Worm (Caenorhabditis elegans) whole organism, L4 larva: ENCODE measurements around the gene moc-6.
"Not testable (repeated sequence)": the region's sequence is repeated elsewhere in the genome, so short reads cannot be mapped to it uniquely, and the experiment has no call there.

ENCODE experiments used
- F26F4.8 ChIP-seq: fragments of 200-800 bp; sonication (Bioruptor generic); conservative IDR thresholded peaks from 2 replicates; pipeline ENCODE4 v1.3.6; 2022; ENCODE audit warnings: missing genetic modification characterization, missing compliant biosample characterization
- F44E2.7 ChIP-seq: fragments of 200-800 bp; sonication (Bioruptor generic); IDR thresholded peaks from 2 replicates; pipeline ENCODE4 v2.1.2; 2022; ENCODE audit warnings: missing genetic modification characterization, missing compliant biosample characterization
- T20F7.1 ChIP-seq: fragments of 200-800 bp; sonication (Bioruptor generic); optimal IDR thresholded peaks from 2 replicates; lab custom pipeline; 2018; ENCODE audit warnings: mild to moderate bottlenecking, missing genetic modification characterization, missing compliant biosample characterization
- Y48G9A.11 ChIP-seq: fragments of 200-800 bp; sonication (Bioruptor generic); IDR thresholded peaks from 2 replicates; pipeline ENCODE4 v1.3.6; 2022; ENCODE audit warnings: missing genetic modification reagents, missing genetic modification characterization, missing compliant biosample characterization
- ZK337.2 ChIP-seq: fragments of 200-800 bp; sonication (Bioruptor generic); IDR thresholded peaks from 2 replicates; pipeline ENCODE4 v1.3.6; 2022; ENCODE audit warnings: missing genetic modification reagents, missing genetic modification characterization, missing compliant biosample characterization
- aha-1 ChIP-seq: fragments of 150-350 bp; peaks from one replicate; lab custom pipeline; 2014; ENCODE audit warnings: missing biosample characterization, missing genetic modification characterization
- daf-12 ChIP-seq: fragments of 150-350 bp; optimal IDR thresholded peaks from 2 replicates; lab custom pipeline; 2014; ENCODE audit warnings: missing biosample characterization, missing genetic modification reagents, missing genetic modification characterization
- daf-16 ChIP-seq, 3 experiments: sonication (generic microtip); optimal IDR thresholded peaks; 2 replicates each; lab custom pipeline; 2016 to 2017; ENCODE audit warnings: missing genetic modification characterization in 3 of 3, missing genetic modification reagents in 3 of 3, mild to moderate bottlenecking in 2 of 3, missing compliant biosample characterization in 2 of 3, missing biosample characterization in 1 of 3, moderate library complexity in 1 of 3
- dmd-6 ChIP-seq: fragments of 200-800 bp; sonication (Bioruptor generic); IDR thresholded peaks from 2 replicates; pipeline ENCODE4 v1.3.6; 2022; ENCODE audit warnings: missing genetic modification reagents, missing genetic modification characterization, missing compliant biosample characterization
- dmd-8 ChIP-seq: fragments of 200-800 bp; sonication (Bioruptor generic); IDR thresholded peaks from 2 replicates; pipeline ENCODE4 v1.3.6; 2022; ENCODE audit warnings: missing genetic modification characterization, missing compliant biosample characterization
- dmd-9 ChIP-seq: fragments of 200-800 bp; sonication (Bioruptor generic); IDR thresholded peaks from 2 replicates; pipeline ENCODE4 v1.3.6; 2022; ENCODE audit warnings: missing genetic modification reagents, missing genetic modification characterization, missing compliant biosample characterization
- duxl-1 ChIP-seq: sonication (generic microtip); optimal IDR thresholded peaks from 2 replicates; lab custom pipeline; 2016; ENCODE audit warnings: mild to moderate bottlenecking, missing genetic modification characterization, moderate library complexity, missing compliant biosample characterization; ENCODE audit not compliant: poor library complexity
- dve-1 ChIP-seq: sonication (generic microtip); optimal IDR thresholded peaks from 2 replicates; lab custom pipeline; 2017; ENCODE audit warnings: antibody characterized with exemption, mild to moderate bottlenecking, missing genetic modification characterization, missing compliant biosample characterization; ENCODE audit not compliant: insufficient read depth
- jun-1 ChIP-seq: fragments of 150-350 bp; optimal IDR thresholded peaks from 2 replicates; lab custom pipeline; 2014; ENCODE audit warnings: missing biosample characterization, missing genetic modification reagents, missing genetic modification characterization
- lim-7 ChIP-seq: fragments of 200-800 bp; sonication (Bioruptor generic); IDR thresholded peaks from 2 replicates; pipeline ENCODE4 v1.3.6; 2022; ENCODE audit warnings: missing genetic modification characterization, missing compliant biosample characterization
- lin-29 ChIP-seq: fragments of 200-800 bp; sonication (Bioruptor generic); IDR thresholded peaks from 2 replicates; pipeline ENCODE4 v1.3.6; 2022; ENCODE audit warnings: missing genetic modification reagents, missing genetic modification characterization, missing compliant biosample characterization
- lin-38 ChIP-seq: fragments of 200-800 bp; sonication (Bioruptor generic); IDR thresholded peaks from 2 replicates; pipeline ENCODE4 v1.3.6; 2022; ENCODE audit warnings: missing genetic modification reagents, missing genetic modification characterization, missing compliant biosample characterization
- lir-3 ChIP-seq: sonication (generic microtip); optimal IDR thresholded peaks from 2 replicates; lab custom pipeline; 2016; ENCODE audit warnings: mild to moderate bottlenecking, missing genetic modification characterization, missing compliant biosample characterization
- lsy-2 ChIP-seq, 2 experiments: fragments of 150-350 bp in 1 of 2; sonication (generic microtip) in 1 of 2; optimal IDR thresholded peaks; 2 replicates each; lab custom pipeline; 2014 to 2017; ENCODE audit warnings: missing biosample characterization in 2 of 2, missing genetic modification characterization in 2 of 2
- madf-5 ChIP-seq, 2 experiments: fragments of 200-800 bp; sonication (Bioruptor generic); IDR thresholded peaks; 2 replicates each; pipeline ENCODE4 v1.3.6; 2022; ENCODE audit warnings: missing compliant biosample characterization in 2 of 2, missing genetic modification characterization in 2 of 2
- madf-9 ChIP-seq: fragments of 200-800 bp; sonication (Bioruptor generic); conservative IDR thresholded peaks from 2 replicates; pipeline ENCODE4 v1.3.6; 2022; ENCODE audit warnings: missing genetic modification reagents, missing genetic modification characterization, missing compliant biosample characterization
- mdt-29 ChIP-seq: fragments of 200-800 bp; sonication (Bioruptor generic); IDR thresholded peaks from 2 replicates; pipeline ENCODE4 v1.3.6; 2022; ENCODE audit warnings: missing genetic modification reagents, missing genetic modification characterization, missing compliant biosample characterization
- mes-2 ChIP-seq: sonication (generic microtip); optimal IDR thresholded peaks from 2 replicates; lab custom pipeline; 2016; ENCODE audit warnings: missing genotype, mild to moderate bottlenecking, missing genetic modification characterization, missing compliant biosample characterization; ENCODE audit not compliant: poor library complexity, severe bottlenecking
- mxl-2 ChIP-seq: fragments of 200-800 bp; sonication (Bioruptor generic); conservative IDR thresholded peaks from 2 replicates; pipeline ENCODE4 v1.3.6; 2022; ENCODE audit warnings: missing genetic modification reagents, missing genetic modification characterization, missing compliant biosample characterization
- mxl-3 ChIP-seq: fragments of 200-800 bp; sonication (Bioruptor generic); optimal IDR thresholded peaks from 2 replicates; lab custom pipeline; 2018; ENCODE audit warnings: mild to moderate bottlenecking, missing genetic modification characterization, missing compliant biosample characterization
- nhr-102 ChIP-seq: sonication (generic microtip); optimal IDR thresholded peaks from 2 replicates; lab custom pipeline; 2016; ENCODE audit warnings: mild to moderate bottlenecking, missing genetic modification characterization, moderate library complexity, missing compliant biosample characterization
- nhr-237 ChIP-seq: sonication (generic microtip); optimal IDR thresholded peaks from 2 replicates; lab custom pipeline; 2017; ENCODE audit warnings: missing biosample characterization, missing genetic modification characterization
- nhr-41 ChIP-seq: fragments of 200-800 bp; sonication (Bioruptor generic); IDR thresholded peaks from 2 replicates; pipeline ENCODE4 v1.3.6; 2022; ENCODE audit warnings: missing genetic modification reagents, missing genetic modification characterization, missing compliant biosample characterization
- nhr-48 ChIP-seq: sonication (generic microtip); optimal IDR thresholded peaks from 2 replicates; lab custom pipeline; 2016; ENCODE audit warnings: mild to moderate bottlenecking, missing genetic modification characterization, missing compliant biosample characterization
- nhr-77 ChIP-seq: fragments of 150-350 bp; optimal IDR thresholded peaks from 2 replicates; lab custom pipeline; 2014; ENCODE audit warnings: missing biosample characterization, missing genetic modification characterization
- php-3 ChIP-seq: fragments of 200-800 bp; sonication (Bioruptor generic); IDR thresholded peaks from 2 replicates; pipeline ENCODE4 v1.3.6; 2022; ENCODE audit warnings: missing genetic modification reagents, missing genetic modification characterization, missing compliant biosample characterization
- rbr-2 ChIP-seq: sonication (generic microtip); optimal IDR thresholded peaks from 2 replicates; lab custom pipeline; 2016; ENCODE audit warnings: missing genotype, missing genetic modification characterization, missing compliant biosample characterization
- set-16 ChIP-seq: fragments of 200-800 bp; sonication (Bioruptor generic); IDR thresholded peaks from 2 replicates; pipeline ENCODE4 v1.3.6; 2022; ENCODE audit warnings: missing genetic modification reagents, missing genetic modification characterization, missing compliant biosample characterization
- spr-1 ChIP-seq: sonication (generic microtip); optimal IDR thresholded peaks from 2 replicates; lab custom pipeline; 2016; ENCODE audit warnings: mild to moderate bottlenecking, missing genetic modification characterization, missing compliant biosample characterization
- spr-3 ChIP-seq: fragments of 200-800 bp; sonication (Bioruptor generic); optimal IDR thresholded peaks from 2 replicates; lab custom pipeline; 2018; ENCODE audit warnings: mild to moderate bottlenecking, missing genetic modification characterization, missing compliant biosample characterization
- tra-1 ChIP-seq: fragments of 200-800 bp; sonication (Bioruptor generic); IDR thresholded peaks from 2 replicates; pipeline ENCODE4 v1.3.6; 2022; ENCODE audit warnings: missing genetic modification reagents, missing genetic modification characterization, missing compliant biosample characterization
- unc-130 ChIP-seq: sonication (generic microtip); optimal IDR thresholded peaks from 2 replicates; lab custom pipeline; 2016; ENCODE audit warnings: missing genetic modification reagents, missing genetic modification characterization, missing compliant biosample characterization
- unc-39 ChIP-seq: sonication (generic microtip); optimal IDR thresholded peaks from 2 replicates; lab custom pipeline; 2017; ENCODE audit warnings: missing biosample characterization, missing genetic modification characterization
- unc-62 ChIP-seq, 3 experiments: fragments of 150-350 bp in 1 of 3; sonication (generic microtip); optimal IDR thresholded peaks in 2 of 3; peaks in 1 of 3; 1 replicate in 1 of 3; 2 replicates in 2 of 3; lab custom pipeline; 2014 to 2017; ENCODE audit warnings: missing biosample characterization in 3 of 3, missing genetic modification characterization in 3 of 3, missing genetic modification reagents in 3 of 3, missing genotype in 1 of 3
- zfp-2 ChIP-seq: sonication (generic microtip); optimal IDR thresholded peaks from 2 replicates; lab custom pipeline; 2016; ENCODE audit warnings: mild to moderate bottlenecking, missing genetic modification characterization, missing compliant biosample characterization
- ztf-11 ChIP-seq: fragments of 150-350 bp; optimal IDR thresholded peaks from 2 replicates; lab custom pipeline; 2014; ENCODE audit warnings: missing biosample characterization, missing genetic modification characterization
- ztf-7 ChIP-seq: fragments of 150-350 bp; optimal IDR thresholded peaks from 2 replicates; lab custom pipeline; 2014; ENCODE audit warnings: missing biosample characterization, missing genetic modification characterization

Gene moc-6

DNA sequence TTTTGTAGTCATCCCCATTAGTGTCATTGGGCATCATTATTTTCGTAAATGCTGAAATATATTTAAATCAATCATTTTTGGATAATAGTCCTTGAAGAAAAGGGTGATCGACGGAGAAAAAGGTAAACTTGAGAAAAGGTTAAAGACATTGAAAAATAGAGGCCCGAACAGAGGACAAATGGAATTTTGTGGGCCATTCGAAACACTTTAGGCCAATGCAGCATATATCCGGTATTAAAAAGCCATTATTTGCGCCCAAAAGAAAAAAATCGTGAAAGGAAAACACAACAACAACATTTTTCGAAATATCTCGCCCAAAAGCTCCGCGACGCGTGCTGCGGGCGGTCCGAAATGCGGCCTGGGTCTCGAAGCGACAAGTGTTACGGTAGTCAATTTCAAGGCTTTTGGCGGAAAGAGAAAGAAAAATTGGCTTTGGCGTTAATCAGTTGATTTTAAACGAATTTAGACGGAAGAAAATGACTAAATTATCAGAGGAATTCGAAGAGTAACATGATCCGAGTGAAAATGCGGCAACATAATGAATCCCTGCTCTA, 11.1 kb downstream of the moc-6 start, which contains the start of gene morc-1:
Gene morc-1 (minus strand): TSS at position 51 of the 554 bp plus-strand sequence.
- TF ChIP-seq aha-1 (tag; lab: Kevin White, UChicago) (peak; percentile 81), lsy-2 (tag; optimal IDR thresholded peaks at IDR 0.05; lab: Kevin White, UChicago) (peak in 1 of 2 experiments; percentile 49), ztf-7 (tag; lab: Kevin White, UChicago) (no peak), Y48G9A.11 (GFP tag; lab: Robert Waterston, UW) (0 out of 2 replicates have a peak, but pooled peaks have one; percentile 14), daf-12 (tag; lab: Kevin White, UChicago) (no peak), unc-130 (GFP tag; lab: Kevin White, UChicago) (peak; percentile 15), mes-2 (tag; lab: Kevin White, UChicago) (peak; percentile 34)

DNA sequence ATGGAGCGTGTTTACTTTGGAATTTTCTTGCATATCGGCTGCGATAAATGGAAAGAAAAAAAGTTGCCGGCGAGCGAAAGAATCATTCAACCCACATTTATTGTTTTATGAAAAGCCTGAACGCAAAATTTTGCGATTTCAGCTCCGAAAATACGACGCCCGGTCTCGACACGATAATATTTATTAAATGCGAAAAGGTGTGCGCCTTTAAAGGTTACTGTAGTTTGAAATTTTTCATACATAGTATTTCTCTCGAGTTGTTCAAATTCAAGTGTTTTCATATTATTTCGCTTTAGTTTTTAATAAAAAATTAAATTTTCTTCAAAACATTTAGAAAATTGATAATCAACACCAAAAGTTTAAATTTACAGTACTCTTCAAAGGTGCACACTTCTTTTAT, 13.2 kb downstream of the moc-6 start, which contains the start of gene syx-16:
Gene syx-16 (minus strand): TSS at position 118 of the 400 bp plus-strand sequence.
- TF ChIP-seq tra-1 (no peak), F44E2.7 (GFP tag; lab: Robert Waterston, UW) (no peak), lir-3 (tag; lab: Kevin White, UChicago) (no peak), madf-5 (GFP tag; IDR thresholded peaks at IDR 0.05; lab: Robert Waterston, UW) (no peak), spr-3 (no peak), mdt-29 (GFP tag; lab: Robert Waterston, UW) (no peak), ZK337.2 (GFP tag; lab: Robert Waterston, UW) (no peak), unc-39 (no peak), nhr-102 (tag; lab: Kevin White, UChicago) (no peak), dmd-9 (GFP tag; lab: Robert Waterston, UW) (no peak), ztf-11 (tag; lab: Kevin White, UChicago) (no peak), nhr-237 (no peak)

DNA sequence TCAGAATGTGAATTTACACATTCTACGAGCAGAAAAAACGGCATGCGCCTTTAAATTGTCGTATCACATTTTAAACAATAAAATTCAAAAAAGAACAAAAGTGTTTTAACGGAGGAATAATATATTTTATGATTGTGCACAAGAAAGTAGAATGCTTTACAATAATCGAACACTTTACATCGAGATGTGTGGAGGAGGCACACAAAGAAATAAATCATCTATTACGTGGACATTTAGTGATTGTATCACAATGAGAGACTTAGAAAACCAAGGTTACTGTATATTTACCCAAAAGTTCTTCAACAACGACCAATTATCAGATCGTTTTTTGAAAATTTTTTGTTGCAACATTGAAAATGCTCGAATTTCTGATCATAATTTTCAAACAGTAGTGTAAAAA, 14.5 kb downstream of the moc-6 start:
- TF ChIP-seq unc-62 (GFP tag; optimal IDR thresholded peaks at IDR 0.05 in 1 of 2; lab: Kevin White, UChicago) (no peak), unc-62 (tag; optimal IDR thresholded peaks at IDR 0.05; lab: Kevin White, UChicago) (no peak), lsy-2 (tag; optimal IDR thresholded peaks at IDR 0.05; lab: Kevin White, UChicago) (peak in 1 of 2 experiments; percentile 14), dmd-6 (no peak)

DNA sequence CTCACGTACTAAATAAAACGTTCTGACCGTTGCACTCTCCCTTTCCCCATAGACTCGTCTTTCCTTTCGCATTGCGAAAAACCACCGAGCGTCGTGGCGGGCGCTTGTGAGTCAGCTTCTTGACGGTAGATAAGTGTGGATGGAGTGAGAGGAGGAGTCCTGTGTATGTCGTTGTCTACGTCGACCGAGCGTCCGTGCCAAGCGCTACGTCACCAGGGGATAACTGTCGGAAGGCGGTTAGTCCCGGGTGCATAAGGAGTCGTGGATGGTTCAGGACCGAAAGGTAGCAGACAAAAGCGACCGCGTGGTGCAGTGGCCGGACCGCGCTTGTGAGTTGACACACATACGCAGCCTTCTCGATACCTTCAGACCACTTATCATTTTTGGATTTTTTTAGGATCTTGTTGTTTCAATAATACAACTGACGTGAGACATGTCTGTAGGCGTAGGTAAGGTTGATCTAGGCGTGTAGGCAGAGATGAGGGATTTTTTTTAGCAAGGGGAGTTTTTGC, 15.4 kb downstream of the moc-6 start:
- TF ChIP-seq tra-1 (peak; percentile 73; the same call in 1 of the 2 replicates), mxl-2 (GFP tag; lab: Robert Waterston, UW) (0 out of 2 replicates have a peak, but pooled peaks have one; percentile 18), mxl-3 (GFP tag; lab: Kevin White, UChicago) (peak; percentile 86), dmd-8 (GFP tag; lab: Robert Waterston, UW) (peak; percentile 68), lin-38 (GFP tag; lab: Robert Waterston, UW) (peak; percentile 80), duxl-1 (tag; lab: Kevin White, UChicago) (peak; percentile 51), php-3 (GFP tag; lab: Robert Waterston, UW) (peak; percentile 76), Y48G9A.11 (GFP tag; lab: Robert Waterston, UW) (peak; percentile 70; the same call in 1 of the 2 replicates), lin-29 (peak; percentile 53; the same call in 1 of the 2 replicates), nhr-77 (tag; lab: Kevin White, UChicago) (peak; percentile 27), set-16 (GFP tag; lab: Robert Waterston, UW) (peak; percentile 85), nhr-48 (tag; lab: Kevin White, UChicago) (peak; percentile 77), dve-1 (tag; lab: Kevin White, UChicago) (peak; percentile 70), rbr-2 (tag; lab: Kevin White, UChicago) (peak; percentile 78), madf-9 (peak; percentile 64), zfp-2 (tag; lab: Kevin White, UChicago) (peak; percentile 11), F26F4.8 (GFP tag; lab: Robert Waterston, UW) (0 out of 2 replicates have a peak, but pooled peaks have one; percentile 61), T20F7.1 (GFP tag; lab: Kevin White, UChicago) (peak; percentile 52), lim-7 (peak; percentile 57; the same call in 1 of the 2 replicates), nhr-41 (peak; percentile 71), spr-1 (peak; percentile 78), daf-16 (GFP tag; optimal IDR thresholded peaks at IDR 0.05; lab: Kevin White, UChicago) (peak; percentile 57 to 83), ZK337.2 (GFP tag; lab: Robert Waterston, UW) (peak; percentile 47; the same call in 1 of the 2 replicates), jun-1 (peak; percentile 45)
- TF ChIP-seq daf-16 (tag; optimal IDR thresholded peaks at IDR 0.05; lab: Kevin White, UChicago) = not testable (repeated sequence)
